Worm (Caenorhabditis elegans) whole organism, early embryonic: ENCODE data around the gene srb-5.

Experiments used
- B0310.2 ChIP-seq: sonication (generic microtip); optimal IDR thresholded peaks from 2 replicates; lab custom pipeline; 2016; ENCODE audit warnings: mild to moderate bottlenecking, missing genetic modification characterization, missing compliant biosample characterization
- F13C5.2 ChIP-seq: sonication (generic microtip); optimal IDR thresholded peaks from 2 replicates; lab custom pipeline; 2017; ENCODE audit warnings: mild to moderate bottlenecking, missing genetic modification characterization, inconsistent platforms, missing compliant biosample characterization
- aly-1 ChIP-seq: sonication (generic microtip); optimal IDR thresholded peaks from 2 replicates; lab custom pipeline; 2016; ENCODE audit warnings: missing genetic modification characterization, missing compliant biosample characterization
- ama-1 ChIP-seq: fragments of 150-350 bp; optimal IDR thresholded peaks from 2 replicates; lab custom pipeline; 2014
- ceh-13 ChIP-seq: fragments of 200-800 bp; sonication (Bioruptor generic); optimal IDR thresholded peaks from 2 replicates; lab custom pipeline; 2018; ENCODE audit warnings: mild to moderate bottlenecking, missing genetic modification characterization, missing compliant biosample characterization
- ceh-36 ChIP-seq: sonication (generic microtip); optimal IDR thresholded peaks from 2 replicates; lab custom pipeline; 2016; ENCODE audit warnings: missing genetic modification characterization, inconsistent platforms, missing compliant biosample characterization
- ets-7 ChIP-seq: sonication (generic microtip); optimal IDR thresholded peaks from 2 replicates; lab custom pipeline; 2016; ENCODE audit warnings: missing genotype, missing genetic modification characterization, missing compliant biosample characterization
- flt-1 ChIP-seq: fragments of 200-800 bp; sonication (Bioruptor generic); IDR thresholded peaks from 2 replicates; pipeline ENCODE4 v1.3.6; 2022; ENCODE audit warnings: missing genetic modification characterization, missing compliant biosample characterization
- hmbx-1 ChIP-seq: sonication (generic microtip); optimal IDR thresholded peaks from 2 replicates; lab custom pipeline; 2016; ENCODE audit warnings: mild to moderate bottlenecking, missing genetic modification characterization, missing compliant biosample characterization
- hmg-4 ChIP-seq: fragments of 200-800 bp; sonication (Bioruptor generic); optimal IDR thresholded peaks from 2 replicates; lab custom pipeline; 2018; ENCODE audit warnings: mild to moderate bottlenecking, missing genetic modification characterization, missing compliant biosample characterization
- hnd-1 ChIP-seq: sonication (generic microtip); optimal IDR thresholded peaks from 2 replicates; lab custom pipeline; 2016; ENCODE audit warnings: missing genetic modification characterization, missing compliant biosample characterization
- pes-1 ChIP-seq: fragments of 200-800 bp; sonication (Bioruptor generic); IDR thresholded peaks from 2 replicates; pipeline ENCODE4 v1.3.6; 2022; ENCODE audit warnings: missing genetic modification reagents, missing genetic modification characterization, missing compliant biosample characterization
- scrt-1 ChIP-seq: fragments of 200-800 bp; sonication (Bioruptor generic); IDR thresholded peaks from 2 replicates; pipeline ENCODE4 v1.3.6; 2022; ENCODE audit warnings: missing genetic modification characterization, missing compliant biosample characterization
- sea-1 ChIP-seq: fragments of 200-800 bp; sonication (Bioruptor generic); conservative IDR thresholded peaks from 2 replicates; pipeline ENCODE4 v1.3.6; 2022; ENCODE audit warnings: missing genetic modification characterization, missing compliant biosample characterization
- tbx-11 ChIP-seq: fragments of 200-800 bp; sonication (Bioruptor generic); IDR thresholded peaks from 2 replicates; pipeline ENCODE4 v1.3.6; 2022; ENCODE audit warnings: missing genetic modification characterization, missing compliant biosample characterization
- tbx-37 ChIP-seq: fragments of 200-800 bp; sonication (Bioruptor generic); conservative IDR thresholded peaks from 2 replicates; pipeline ENCODE4 v1.3.6; 2022; ENCODE audit warnings: missing genetic modification reagents, missing genetic modification characterization, missing compliant biosample characterization
- tra-4 ChIP-seq: sonication (generic microtip); optimal IDR thresholded peaks from 2 replicates; lab custom pipeline; 2017; ENCODE audit warnings: missing genetic modification characterization, missing compliant biosample characterization

srb-5 gene

ce11 chrII:5201922-5202562 is 38.9 kb upstream of the srb-5 start:
- TF ChIP-seq hmbx-1 (tag; lab: Kevin White, UChicago) (no peak), tra-4 (no peak), ets-7 (tag; lab: Kevin White, UChicago) (no peak), ama-1 (no peak), ceh-36 (no peak), sea-1 (GFP tag; lab: Robert Waterston, UW) (no peak), hmg-4 (GFP tag; lab: Kevin White, UChicago) (no peak), flt-1 (no peak), tbx-11 (GFP tag; lab: Robert Waterston, UW) (no peak)

DNA sequence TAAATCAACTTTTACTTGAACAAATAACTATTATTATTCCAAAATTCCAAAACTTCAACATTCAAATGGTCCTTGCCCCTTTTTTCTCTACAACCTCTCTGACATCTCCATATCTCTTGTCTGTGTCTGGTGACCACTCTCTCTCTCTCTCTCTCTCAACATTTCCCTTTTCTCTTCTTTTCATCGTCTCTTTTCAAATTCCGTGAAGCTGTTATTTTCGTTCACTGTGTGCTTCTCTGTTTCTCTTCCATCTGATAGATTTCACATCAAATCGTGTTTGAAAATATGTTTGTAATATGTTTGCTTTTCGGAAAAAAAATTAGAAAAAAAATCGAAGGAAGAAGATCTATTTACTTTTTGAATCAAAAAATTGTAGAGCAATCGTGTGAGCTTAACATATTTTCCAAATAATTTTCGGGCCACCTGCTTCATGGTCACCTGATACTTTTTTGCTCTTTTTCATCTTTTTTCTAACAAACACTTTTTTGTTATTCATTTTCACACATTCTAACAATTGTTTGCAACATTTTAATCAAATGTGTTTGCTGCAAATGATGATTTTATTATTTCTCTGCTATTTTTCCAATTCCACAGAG is 37.9 kb upstream of the srb-5 start:
- TF ChIP-seq ceh-13: no peak
- TF ChIP-seq tbx-11 (GFP tag; lab: Robert Waterston, UW): no peak
- no peak for TF ChIP-seq aly-1 (tag; lab: Kevin White, UChicago)
- no peak for TF ChIP-seq tra-4
- TF ChIP-seq ceh-36: no peak
- no peak for TF ChIP-seq hmg-4 (GFP tag; lab: Kevin White, UChicago)
- no peak for TF ChIP-seq F13C5.2 (tag; lab: Kevin White, UChicago)
- no peak for TF ChIP-seq ama-1
- no peak for TF ChIP-seq tbx-37
- no peak for TF ChIP-seq B0310.2 (tag; lab: Kevin White, UChicago)
- no peak for TF ChIP-seq ets-7 (tag; lab: Kevin White, UChicago)
- no peak for TF ChIP-seq scrt-1 (GFP tag; lab: Robert Waterston, UW)
- no peak for TF ChIP-seq hnd-1
- no peak for TF ChIP-seq pes-1 (GFP tag; lab: Robert Waterston, UW)

DNA sequence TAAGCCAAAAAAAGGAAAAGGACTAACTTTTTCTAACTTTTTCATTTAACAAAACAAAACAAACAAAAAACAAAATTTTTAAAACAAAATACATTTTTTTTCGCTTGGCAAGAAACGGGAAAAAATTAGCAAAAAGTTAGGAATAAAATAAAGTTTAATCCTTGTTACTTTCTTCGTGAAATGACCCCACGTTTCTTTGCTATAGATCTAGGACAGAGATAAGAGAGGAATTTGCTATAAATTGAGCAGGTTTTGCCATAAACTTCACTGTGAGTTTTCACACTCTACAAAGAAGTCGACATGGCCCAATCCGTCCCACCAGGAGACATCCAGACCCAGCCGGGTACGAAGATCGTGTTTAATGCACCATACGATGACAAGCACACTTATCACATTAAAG is 36.3 kb upstream of the srb-5 start, which contains the start of gene msp-50:
msp-50 (plus strand) TSS at position 301 of the 400 bp plus-strand sequence.
- TF ChIP-seq ceh-13 (no peak), hmg-4 (GFP tag; lab: Kevin White, UChicago) (no peak), ama-1 (no peak), F13C5.2 (tag; lab: Kevin White, UChicago) (no peak), flt-1 (no peak), aly-1 (tag; lab: Kevin White, UChicago) (no peak), hmbx-1 (tag; lab: Kevin White, UChicago) (no peak), ceh-36 (no peak), tbx-37 (no peak), sea-1 (GFP tag; lab: Robert Waterston, UW) (no peak), scrt-1 (GFP tag; lab: Robert Waterston, UW) (no peak), pes-1 (GFP tag; lab: Robert Waterston, UW) (no peak), tbx-11 (GFP tag; lab: Robert Waterston, UW) (no peak), hnd-1 (no peak), B0310.2 (tag; lab: Kevin White, UChicago) (no peak), tra-4 (no peak), ets-7 (tag; lab: Kevin White, UChicago) (no peak)

DNA sequence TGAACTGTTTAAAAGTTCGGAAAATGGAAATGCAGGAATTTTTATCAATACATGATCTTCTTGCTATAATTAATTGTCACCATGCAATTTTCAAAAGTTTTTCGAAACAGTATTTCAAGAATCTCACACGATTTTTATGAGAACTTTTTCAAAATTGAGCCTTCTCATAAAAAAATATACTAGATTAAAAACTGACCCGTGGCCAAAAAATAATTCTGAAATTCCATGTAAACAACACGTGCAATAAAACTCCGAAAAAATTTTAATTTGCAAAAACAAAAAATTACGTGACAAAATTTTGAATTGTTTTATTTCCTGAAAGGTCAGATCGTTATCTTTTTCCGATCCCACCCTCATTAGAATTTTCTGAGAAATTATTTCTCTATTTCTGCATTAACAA is 32.3 kb upstream of the srb-5 start, which contains the start of gene C34F11.5:
C34F11.5 (plus strand) TSS at position 301 of the 400 bp plus-strand sequence.
- TF ChIP-seq hmbx-1 (tag; lab: Kevin White, UChicago) (no peak), ama-1 (no peak), tra-4 (no peak), hnd-1 (no peak), ceh-36 (no peak), B0310.2 (tag; lab: Kevin White, UChicago) (no peak), tbx-37 (no peak)

ce11 chrII:5194066-5194465 is 30.9 kb upstream of the srb-5 start, which contains the start of gene msp-49:
Gene msp-49, plus strand, starts transcription at chrII:5194366.
- no peak for TF ChIP-seq tra-4
- no peak for TF ChIP-seq B0310.2 (tag; lab: Kevin White, UChicago)
- no peak for TF ChIP-seq aly-1 (tag; lab: Kevin White, UChicago)
- TF ChIP-seq tbx-11 (GFP tag; lab: Robert Waterston, UW): no peak
- no peak for TF ChIP-seq tbx-37
- TF ChIP-seq hnd-1: no peak
- TF ChIP-seq pes-1 (GFP tag; lab: Robert Waterston, UW): no peak
- no peak for TF ChIP-seq ceh-13
- TF ChIP-seq ama-1: no peak
- TF ChIP-seq scrt-1 (GFP tag; lab: Robert Waterston, UW): no peak
- TF ChIP-seq sea-1 (GFP tag; lab: Robert Waterston, UW): no peak
- no peak for TF ChIP-seq ets-7 (tag; lab: Kevin White, UChicago)
- no peak for TF ChIP-seq flt-1
- no peak for TF ChIP-seq hmbx-1 (tag; lab: Kevin White, UChicago)
- TF ChIP-seq hmg-4 (GFP tag; lab: Kevin White, UChicago): no peak

ce11 chrII:5191766-5192165 is 28.6 kb upstream of the srb-5 start:
- TF ChIP-seq tbx-11 (GFP tag; lab: Robert Waterston, UW) (no peak), hmg-4 (GFP tag; lab: Kevin White, UChicago) (no peak), hmbx-1 (tag; lab: Kevin White, UChicago) (no peak), ets-7 (tag; lab: Kevin White, UChicago) (no peak), tbx-37 (no peak), hnd-1 (no peak), F13C5.2 (tag; lab: Kevin White, UChicago) (no peak), sea-1 (GFP tag; lab: Robert Waterston, UW) (no peak), flt-1 (no peak), aly-1 (tag; lab: Kevin White, UChicago) (no peak), tra-4 (no peak)

ce11 chrII:5187934-5188333 is 24.8 kb upstream of the srb-5 start:
- TF ChIP-seq tra-4 (no peak), F13C5.2 (tag; lab: Kevin White, UChicago) (no peak), B0310.2 (tag; lab: Kevin White, UChicago) (no peak), hmg-4 (GFP tag; lab: Kevin White, UChicago) (no peak), tbx-11 (GFP tag; lab: Robert Waterston, UW) (no peak), pes-1 (GFP tag; lab: Robert Waterston, UW) (no peak), ama-1 (no peak), ceh-36 (no peak), aly-1 (tag; lab: Kevin White, UChicago) (no peak), ceh-13 (no peak), sea-1 (GFP tag; lab: Robert Waterston, UW) (no peak), scrt-1 (GFP tag; lab: Robert Waterston, UW) (no peak), tbx-37 (no peak), hnd-1 (no peak), flt-1 (no peak), ets-7 (tag; lab: Kevin White, UChicago) (no peak), hmbx-1 (tag; lab: Kevin White, UChicago) (no peak)
